Fruit fly (Drosophila melanogaster): ENCODE measurements around the gene CG17193.

Gene CG17193

DNA sequence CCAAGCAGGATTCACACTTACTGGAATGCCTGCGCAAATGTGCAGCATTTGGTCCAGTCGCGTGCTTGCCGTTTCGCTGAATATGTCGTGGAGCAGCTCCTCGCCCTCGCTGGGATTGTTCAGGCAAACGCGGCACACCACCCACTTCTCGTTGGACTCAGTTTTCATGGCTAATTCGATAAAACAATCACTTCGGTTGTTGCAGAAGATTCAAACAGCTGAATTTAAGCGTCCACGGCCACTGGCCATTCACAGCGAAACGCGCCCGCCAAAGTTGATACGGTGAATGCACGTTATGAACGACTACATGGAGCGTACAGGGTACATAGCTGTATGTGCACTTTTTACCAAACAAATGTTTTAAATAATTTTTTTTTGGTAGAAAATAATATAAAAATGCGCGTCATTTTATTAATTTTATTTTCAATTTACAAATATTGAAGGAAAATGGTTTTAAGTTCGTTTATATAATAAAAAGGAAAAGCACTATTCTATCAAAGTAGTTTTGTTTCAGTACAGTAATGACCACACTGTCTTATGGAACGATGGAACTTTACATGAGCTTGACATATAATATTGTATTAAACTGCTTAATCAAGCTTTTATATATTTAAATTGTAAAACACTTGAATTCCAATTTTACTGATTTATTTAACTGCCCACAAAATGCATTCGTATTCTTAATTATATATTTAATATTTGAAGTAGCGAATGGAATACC is 24.7 kb downstream of the CG17193 start, which contains the start of gene trem (continued):
- TF ChIP-seq CG2120 (GFP tag; optimal IDR thresholded peaks at IDR 0.05), result peak; percentile 76
- TF ChIP-seq TFAM (GFP tag; optimal IDR thresholded peaks at IDR 0.05), result no peak
- TF ChIP-seq gem (tag; optimal IDR thresholded peaks at IDR 0.05), result peak; percentile 83
- TF ChIP-seq CG13296 (GFP tag; optimal IDR thresholded peaks at IDR 0.05), result peak; percentile 41
- no peak for TF ChIP-seq crol (GFP tag; IDR thresholded peaks at IDR 0.05)
- TF ChIP-seq dan (GFP tag; IDR thresholded peaks at IDR 0.05), result no peak
- TF ChIP-seq CG2116 (GFP tag; optimal IDR thresholded peaks at IDR 0.05), result peak; percentile 34
- TF ChIP-seq CG16779 (GFP tag; IDR thresholded peaks at IDR 0.05), result 0 out of 2 replicates have a peak, but pooled peaks have one; percentile 35
- no peak for TF ChIP-seq inv (GFP tag; IDR thresholded peaks at IDR 0.05; ENCODE audit: partially characterized antibody)
- TF ChIP-seq CG17612 (GFP tag; IDR thresholded peaks at IDR 0.05), result 0 out of 2 replicates have a peak, but pooled peaks have one; percentile 25
- TF ChIP-seq CG16815 (GFP tag; optimal IDR thresholded peaks at IDR 0.05), result peak; percentile 88
- TF ChIP-seq ato (GFP tag; IDR thresholded peaks at IDR 0.05; ENCODE audit: partially characterized antibody), result no peak
- peak; percentile 20 for TF ChIP-seq CG12219 (GFP tag; optimal IDR thresholded peaks at IDR 0.05)
- no peak for TF ChIP-seq CG8281 (tag; optimal IDR thresholded peaks at IDR 0.05)
- TF ChIP-seq CG17359 (tag; optimal IDR thresholded peaks at IDR 0.05), result peak; percentile 52
- no peak for TF ChIP-seq fd64A (GFP tag; optimal IDR thresholded peaks at IDR 0.05)
- no peak for TF ChIP-seq HLHmδ (GFP tag; optimal IDR thresholded peaks at IDR 0.05)
- TF ChIP-seq CG8359 (GFP tag; optimal IDR thresholded peaks at IDR 0.05; ENCODE audit: borderline replicate concordance), result peak; percentile 1
- TF ChIP-seq ap (GFP tag; IDR thresholded peaks at IDR 0.05), result 0 out of 2 replicates have a peak, but pooled peaks have one; percentile 31
- TF ChIP-seq CG33213 (GFP tag; optimal IDR thresholded peaks at IDR 0.05), result no peak
- peak; percentile 82 for TF ChIP-seq sug (tag; optimal IDR thresholded peaks at IDR 0.05)
- TF ChIP-seq CHES-1-like (GFP tag; optimal IDR thresholded peaks at IDR 0.05), result peak; percentile 28
- no peak for TF ChIP-seq CG4707 (GFP tag; optimal IDR thresholded peaks at IDR 0.05)
- TF ChIP-seq CrebB (tag; optimal IDR thresholded peaks at IDR 0.05), result no peak
- peak; percentile 68 for TF ChIP-seq CG17829 (tag; optimal IDR thresholded peaks at IDR 0.05)
- peak; percentile 39 for TF ChIP-seq cwo (GFP tag; optimal IDR thresholded peaks at IDR 0.05)
- no peak for TF ChIP-seq h (optimal IDR thresholded peaks at IDR 0.05)
- TF ChIP-seq hkb (optimal IDR thresholded peaks at IDR 0.05), result no peak
- TF ChIP-seq hkb (GFP tag; IDR thresholded peaks at IDR 0.05), result no peak
- no peak for TF ChIP-seq jumu (GFP tag; optimal IDR thresholded peaks at IDR 0.05)
- no peak for TF ChIP-seq HmgD (GFP tag; optimal IDR thresholded peaks at IDR 0.05)
- TF ChIP-seq bsh (GFP tag; optimal IDR thresholded peaks at IDR 0.05), result peak; percentile 29 to 62
- TF ChIP-seq scrt (GFP tag; optimal IDR thresholded peaks at IDR 0.05), result no peak
- peak; percentile 37; the same call in 1 of the 2 replicates for TF ChIP-seq danr (GFP tag; IDR thresholded peaks at IDR 0.05)
- TF ChIP-seq crp (GFP tag; optimal IDR thresholded peaks at IDR 0.05), result peak in 1 of 2 experiments; percentile 69
- peak; percentile 79 for TF ChIP-seq CG11504 (tag; optimal IDR thresholded peaks at IDR 0.05)
- TF ChIP-seq CG13424 (tag; optimal IDR thresholded peaks at IDR 0.05), result peak; percentile 80
- peak; percentile 75 for TF ChIP-seq CG6272 (GFP tag; IDR thresholded peaks at IDR 0.05)
- TF ChIP-seq CG6254 (GFP tag; optimal IDR thresholded peaks at IDR 0.05), result no peak
- TF ChIP-seq CG33557 (GFP tag; optimal IDR thresholded peaks at IDR 0.05), result peak; percentile 82
- peak; percentile 13; the same call in 1 of the 2 replicates for TF ChIP-seq CG17328 (GFP tag; IDR thresholded peaks at IDR 0.05)
- peak; percentile 83 for TF ChIP-seq CG9215 (GFP tag; IDR thresholded peaks at IDR 0.05)
- no peak for TF ChIP-seq mld (GFP tag; IDR thresholded peaks at IDR 0.05; ENCODE audit: partially characterized antibody)
- TF ChIP-seq CG12104 (GFP tag; optimal IDR thresholded peaks at IDR 0.05), result peak; percentile 74
- TF ChIP-seq Blimp-1 (GFP tag; optimal IDR thresholded peaks at IDR 0.05), result no peak
- TF ChIP-seq Aef1 (GFP tag; IDR thresholded peaks at IDR 0.05), result peak; percentile 60; the same call in 2 of the 3 replicates
- no peak for TF ChIP-seq CG7745 (tag; optimal IDR thresholded peaks at IDR 0.05)
- TF ChIP-seq tin (GFP tag; optimal IDR thresholded peaks at IDR 0.05), result peak; percentile 76
- no peak for TF ChIP-seq gce (GFP tag; IDR thresholded peaks at IDR 0.05)

Measured in whole organism, embryonic.